Fruit fly (Drosophila melanogaster) whole organism, embryonic: ENCODE measurements around the gene CG6325.

Experiments
- Abd-B ChIP-seq: fragments of 200-800 bp; sonication (Bioruptor generic); optimal IDR thresholded peaks from 2 replicates; lab custom pipeline; 2018; ENCODE audit warnings: missing biosample characterization, mild to moderate bottlenecking, missing genetic modification characterization, moderate library complexity
- CG11085 ChIP-seq: fragments of 200-800 bp; sonication (Bioruptor generic); IDR thresholded peaks from 2 replicates; pipeline ENCODE4 v1.3.6; 2022; ENCODE audit warnings: missing biosample characterization, missing genetic modification characterization
- CG11456 ChIP-seq: fragments of 200-800 bp; sonication (Bioruptor generic); IDR thresholded peaks from 3 replicates; pipeline ENCODE4 v1.3.6; 2022; ENCODE audit warnings: missing biosample characterization, missing genetic modification characterization
- CG14014 ChIP-seq: fragments of 200-800 bp; sonication (Bioruptor generic); IDR thresholded peaks from 2 replicates; pipeline ENCODE4 v1.3.6; 2022; ENCODE audit warnings: missing biosample characterization, missing genetic modification characterization
- CG14667 ChIP-seq: fragments of 200-800 bp; sonication (Bioruptor generic); IDR thresholded peaks from 2 replicates; pipeline ENCODE4 v1.3.6; 2022; ENCODE audit warnings: missing biosample characterization, missing genetic modification characterization
- CG17186 ChIP-seq: fragments of 200-800 bp; sonication (Bioruptor generic); optimal IDR thresholded peaks from 3 replicates; lab custom pipeline; 2017; ENCODE audit warnings: missing biosample characterization, missing genetic modification reagents, missing genetic modification characterization
- CG17359 ChIP-seq: fragments of 200-800 bp; sonication (Bioruptor generic); optimal IDR thresholded peaks from 3 replicates; lab custom pipeline; 2018; ENCODE audit warnings: missing biosample characterization, mild to moderate bottlenecking, missing genetic modification characterization, moderate library complexity
- CG17568 ChIP-seq: fragments of 200-800 bp; sonication (Bioruptor generic); optimal IDR thresholded peaks from 2 replicates; lab custom pipeline; 2018; ENCODE audit warnings: missing biosample characterization, mild to moderate bottlenecking, missing genetic modification characterization, moderate library complexity
- CG3065 ChIP-seq: fragments of 200-800 bp; sonication (Bioruptor generic); optimal IDR thresholded peaks from 2 replicates; lab custom pipeline; 2016; ENCODE audit warnings: missing biosample characterization, missing genetic modification characterization
- CG33213 ChIP-seq: fragments of 200-800 bp; sonication (Bioruptor generic); optimal IDR thresholded peaks from 3 replicates; lab custom pipeline; 2016; ENCODE audit warnings: missing biosample characterization, missing genetic modification characterization
- CG42726 ChIP-seq: fragments of 200-800 bp; sonication (Bioruptor generic); IDR thresholded peaks from 2 replicates; pipeline ENCODE4 v1.3.6; 2022; ENCODE audit warnings: missing biosample characterization, missing genetic modification characterization; ENCODE audit not compliant: partially characterized antibody
- CG4282 ChIP-seq: fragments of 200-800 bp; sonication (Bioruptor generic); optimal IDR thresholded peaks from 2 replicates; lab custom pipeline; 2016; ENCODE audit warnings: missing biosample characterization, missing genetic modification characterization
- CG4424 ChIP-seq: fragments of 200-800 bp; sonication (Bioruptor generic); optimal IDR thresholded peaks from 3 replicates; lab custom pipeline; 2016; ENCODE audit warnings: missing biosample characterization, missing genetic modification characterization
- CG7271 ChIP-seq: fragments of 200-800 bp; sonication (Bioruptor generic); optimal IDR thresholded peaks from 2 replicates; lab custom pipeline; 2018; ENCODE audit warnings: missing biosample characterization, mild to moderate bottlenecking, missing genetic modification characterization, moderate library complexity
- CG7357 ChIP-seq: fragments of 200-800 bp; sonication (Bioruptor generic); IDR thresholded peaks from 3 replicates; pipeline ENCODE4 v1.3.6; 2022; ENCODE audit warnings: missing biosample characterization, missing genetic modification characterization
- CG7745 ChIP-seq: fragments of 200-800 bp; sonication (Bioruptor generic); optimal IDR thresholded peaks from 2 replicates; lab custom pipeline; 2018; ENCODE audit warnings: missing biosample characterization, mild to moderate bottlenecking, missing genetic modification characterization, moderate library complexity
- CG8478 ChIP-seq: fragments of >200 bp; optimal IDR thresholded peaks from 2 replicates; lab custom pipeline; 2018
- D19B ChIP-seq: fragments of 200-800 bp; sonication (Bioruptor generic); optimal IDR thresholded peaks from 2 replicates; lab custom pipeline; 2017; ENCODE audit warnings: missing biosample characterization, mild to moderate bottlenecking, missing genetic modification characterization
- Dek ChIP-seq: fragments of 200-800 bp; sonication (Bioruptor generic); optimal IDR thresholded peaks from 3 replicates; lab custom pipeline; 2019; ENCODE audit warnings: missing biosample characterization, mild to moderate bottlenecking, missing genetic modification characterization, moderate library complexity
- Ets65A ChIP-seq: fragments of 200-800 bp; sonication (Bioruptor generic); peaks from one replicate; lab custom pipeline; 2016; ENCODE audit warnings: missing biosample characterization, missing genetic modification characterization
- H15 ChIP-seq: fragments of 200-800 bp; sonication (Bioruptor generic); IDR thresholded peaks from 3 replicates; pipeline ENCODE4 v1.3.6; 2022; ENCODE audit warnings: missing biosample characterization, missing genetic modification characterization
- HLHmδ ChIP-seq: fragments of 200-800 bp; sonication (Bioruptor generic); optimal IDR thresholded peaks from 2 replicates; lab custom pipeline; 2018; ENCODE audit warnings: missing biosample characterization, mild to moderate bottlenecking, missing genetic modification characterization, moderate library complexity
- Jarid2 ChIP-seq: fragments of 200-800 bp; sonication (Bioruptor generic); optimal IDR thresholded peaks from 3 replicates; lab custom pipeline; 2017; ENCODE audit warnings: mild to moderate bottlenecking, missing biosample characterization, missing genetic modification reagents, missing genetic modification characterization
- Kr ChIP-seq: fragments of 200-800 bp; sonication (Bioruptor generic); optimal IDR thresholded peaks from 2 replicates; lab custom pipeline; 2017; ENCODE audit warnings: missing biosample characterization, mild to moderate bottlenecking, missing genetic modification characterization
- Sox102F ChIP-seq: fragments of 200-800 bp; sonication (Bioruptor generic); optimal IDR thresholded peaks from 2 replicates; lab custom pipeline; 2018; ENCODE audit warnings: missing biosample characterization, mild to moderate bottlenecking, missing genetic modification characterization, moderate library complexity
- Xbp1 ChIP-seq: fragments of 200-800 bp; sonication (Bioruptor generic); optimal IDR thresholded peaks from 3 replicates; lab custom pipeline; 2016; ENCODE audit warnings: missing biosample characterization, mild to moderate bottlenecking, missing genetic modification characterization
- ac ChIP-seq: fragments of 200-800 bp; sonication (Bioruptor generic); optimal IDR thresholded peaks from 3 replicates; lab custom pipeline; 2017; ENCODE audit warnings: missing biosample characterization, mild to moderate bottlenecking, missing genetic modification characterization
- al ChIP-seq: fragments of 200-800 bp; sonication (Bioruptor generic); IDR thresholded peaks from 2 replicates; pipeline ENCODE4 v1.3.6; 2022; ENCODE audit warnings: missing biosample characterization, missing genetic modification characterization
- corto ChIP-seq: fragments of 200-800 bp; sonication (Bioruptor generic); optimal IDR thresholded peaks from 2 replicates; lab custom pipeline; 2016; ENCODE audit warnings: missing biosample characterization, mild to moderate bottlenecking, missing genetic modification characterization, moderate library complexity
- crol ChIP-seq: fragments of 200-800 bp; sonication (Bioruptor generic); IDR thresholded peaks from 2 replicates; pipeline ENCODE4 v1.3.6; 2022; ENCODE audit warnings: missing biosample characterization, missing genetic modification characterization
- dan ChIP-seq: fragments of 200-800 bp; sonication (Bioruptor generic); IDR thresholded peaks from 2 replicates; pipeline ENCODE4 v1.3.6; 2022; ENCODE audit warnings: missing biosample characterization, missing genetic modification characterization
- danr ChIP-seq: fragments of 200-800 bp; sonication (Bioruptor generic); IDR thresholded peaks from 2 replicates; pipeline ENCODE4 v1.3.6; 2022; ENCODE audit warnings: missing biosample characterization, missing genetic modification characterization
- dm ChIP-seq: fragments of 200-800 bp; sonication (Bioruptor generic); optimal IDR thresholded peaks from 3 replicates; lab custom pipeline; 2016; ENCODE audit warnings: missing biosample characterization, missing genetic modification characterization
- dmrt99B ChIP-seq: fragments of 200-800 bp; sonication (Bioruptor generic); optimal IDR thresholded peaks from 2 replicates; lab custom pipeline; 2018; ENCODE audit warnings: missing biosample characterization, mild to moderate bottlenecking, missing genetic modification characterization, moderate library complexity
- en ChIP-seq: fragments of 200-800 bp; sonication (Bioruptor generic); optimal IDR thresholded peaks from 2 replicates; lab custom pipeline; 2016; ENCODE audit warnings: missing biosample characterization, missing genetic modification characterization
- fd96Cb ChIP-seq: fragments of 200-800 bp; sonication (Bioruptor generic); optimal IDR thresholded peaks from 2 replicates; lab custom pipeline; 2018; ENCODE audit warnings: missing biosample characterization, mild to moderate bottlenecking, missing genetic modification characterization, moderate library complexity
- gce ChIP-seq: fragments of 200-800 bp; sonication (Bioruptor generic); IDR thresholded peaks from 3 replicates; pipeline ENCODE4 v1.3.6; 2022; ENCODE audit warnings: missing biosample characterization, missing genetic modification characterization
- grau ChIP-seq: fragments of 200-800 bp; optimal IDR thresholded peaks from 3 replicates; lab custom pipeline; 2019; ENCODE audit warnings: missing biosample characterization, mild to moderate bottlenecking, missing genetic modification characterization, moderate library complexity
- gro ChIP-seq: fragments of 200-800 bp; sonication (Bioruptor generic); optimal IDR thresholded peaks from 2 replicates; lab custom pipeline; 2016; ENCODE audit warnings: missing biosample characterization, missing genetic modification characterization
- hbn ChIP-seq: fragments of 200-800 bp; sonication (Bioruptor generic); IDR thresholded peaks from 2 replicates; pipeline ENCODE4 v1.3.6; 2022; ENCODE audit warnings: missing biosample characterization, missing genetic modification characterization; ENCODE audit not compliant: partially characterized antibody
- lbe ChIP-seq: fragments of 200-800 bp; sonication (Bioruptor generic); optimal IDR thresholded peaks from 2 replicates; lab custom pipeline; 2016; ENCODE audit warnings: missing biosample characterization, mild to moderate bottlenecking, missing genetic modification characterization
- nau ChIP-seq: fragments of 200-800 bp; sonication (Bioruptor generic); optimal IDR thresholded peaks from 3 replicates; lab custom pipeline; 2017; ENCODE audit warnings: missing biosample characterization, mild to moderate bottlenecking, missing genetic modification characterization, missing genetic modification reagents
- onecut ChIP-seq: fragments of 200-800 bp; sonication (Bioruptor generic); IDR thresholded peaks from 2 replicates; pipeline ENCODE4 v1.3.6; 2022; ENCODE audit warnings: missing biosample characterization, missing genetic modification characterization
- p53 ChIP-seq: fragments of 200-800 bp; sonication (Bioruptor generic); optimal IDR thresholded peaks from 2 replicates; lab custom pipeline; 2016; ENCODE audit warnings: missing biosample characterization, missing genetic modification characterization
- pb ChIP-seq: fragments of 200-800 bp; sonication (Bioruptor generic); optimal IDR thresholded peaks from 3 replicates; lab custom pipeline; 2016; ENCODE audit warnings: missing biosample characterization, missing genetic modification characterization
- pho ChIP-seq: fragments of 200-800 bp; sonication (Bioruptor generic); optimal IDR thresholded peaks from 2 replicates; lab custom pipeline; 2016; ENCODE audit warnings: missing biosample characterization, missing genetic modification characterization
- sd ChIP-seq: fragments of 200-800 bp; sonication (Bioruptor generic); optimal IDR thresholded peaks from 3 replicates; lab custom pipeline; 2018; ENCODE audit warnings: missing biosample characterization, mild to moderate bottlenecking, missing genetic modification characterization, moderate library complexity
- ssp ChIP-seq: fragments of 200-800 bp; sonication (Bioruptor generic); IDR thresholded peaks from 2 replicates; pipeline ENCODE4 v1.3.6; 2022; ENCODE audit warnings: missing biosample characterization, missing genetic modification characterization
- tap ChIP-seq: fragments of 200-800 bp; optimal IDR thresholded peaks from 3 replicates; lab custom pipeline; 2019; ENCODE audit warnings: missing biosample characterization, mild to moderate bottlenecking, missing genetic modification characterization, moderate library complexity
- twi ChIP-seq: fragments of 200-800 bp; optimal IDR thresholded peaks from 2 replicates; lab custom pipeline; 2019; ENCODE audit warnings: missing biosample characterization, mild to moderate bottlenecking, missing genetic modification characterization, moderate library complexity

The CG6325 gene

dm6 chr3R:10356563-10357363 is 50.3 kb downstream of the CG6325 start (continued):
- TF ChIP-seq CG4424 (GFP tag; lab: Kevin White, UChicago), result peak; percentile 85
- TF ChIP-seq dmrt99B (tag; lab: Kevin White, UChicago), result peak; percentile 85
- no peak for TF ChIP-seq CG11456
- peak; percentile 85 for TF ChIP-seq Sox102F (GFP tag; lab: Kevin White, UChicago)
- peak; percentile 80 for TF ChIP-seq CG17359 (tag; lab: Kevin White, UChicago)
- TF ChIP-seq Xbp1 (GFP tag; lab: Kevin White, UChicago), result peak; percentile 75
- TF ChIP-seq lbe (GFP tag; lab: Kevin White, UChicago), result peak; percentile 82
- peak; percentile 29 for TF ChIP-seq Abd-B (GFP tag; lab: Kevin White, UChicago)
- peak; percentile 67 for TF ChIP-seq CG33213
- no peak for TF ChIP-seq Kr (GFP tag; lab: Kevin White, UChicago)
- TF ChIP-seq CG17186 (GFP tag; lab: Kevin White, UChicago), result no peak
- peak; percentile 65; the same call in 1 of the 3 replicates for TF ChIP-seq CG7357 (GFP tag; lab: Robert Waterston, UW)
- peak; percentile 19 for TF ChIP-seq CG3065 (GFP tag; lab: Kevin White, UChicago)
- peak; percentile 51 for TF ChIP-seq gro (GFP tag; lab: Kevin White, UChicago)
- no peak for TF ChIP-seq al
- TF ChIP-seq en (GFP tag; lab: Kevin White, UChicago), result peak; percentile 70
- no peak for TF ChIP-seq danr (GFP tag; lab: Robert Waterston, UW)
- TF ChIP-seq CG7271 (tag; lab: Kevin White, UChicago), result peak; percentile 83
- peak; percentile 15 for TF ChIP-seq Jarid2
- TF ChIP-seq pb (GFP tag; lab: Kevin White, UChicago), result peak; percentile 66
- TF ChIP-seq CG4282 (GFP tag; lab: Kevin White, UChicago), result peak; percentile 64
- peak; percentile 84 for TF ChIP-seq fd96Cb (tag; lab: Kevin White, UChicago)
- TF ChIP-seq grau (tag; lab: Kevin White, UChicago), result peak; percentile 84
- TF ChIP-seq crol, result no peak
- no peak for TF ChIP-seq CG42726 (GFP tag; lab: Robert Waterston, UW)
- no peak for TF ChIP-seq CG14014
- peak; percentile 83 for TF ChIP-seq tap
- TF ChIP-seq ssp (GFP tag; lab: Robert Waterston, UW), result no peak
- peak; percentile 64 for TF ChIP-seq dm (GFP tag; lab: Kevin White, UChicago)
- TF ChIP-seq Ets65A (GFP tag; lab: Kevin White, UChicago), result peak; percentile 74
- no peak for TF ChIP-seq hbn (GFP tag; lab: Robert Waterston, UW)
- TF ChIP-seq corto (GFP tag; lab: Kevin White, UChicago), result peak; percentile 61
- TF ChIP-seq CG11085 (GFP tag; lab: Robert Waterston, UW), result no peak
- TF ChIP-seq nau (GFP tag; lab: Kevin White, UChicago), result no peak
- TF ChIP-seq p53 (GFP tag; lab: Kevin White, UChicago), result peak; percentile 66
- TF ChIP-seq gce (GFP tag; lab: Robert Waterston, UW), result no peak
- peak; percentile 35 for TF ChIP-seq sd (tag; lab: Kevin White, UChicago)
- no peak for TF ChIP-seq CG8478 (lab: Kevin White, UChicago)
- no peak for TF ChIP-seq dan (GFP tag; lab: Robert Waterston, UW)
- TF ChIP-seq Dek, result peak; percentile 84
- no peak for TF ChIP-seq CG7745
- TF ChIP-seq ac (GFP tag; lab: Kevin White, UChicago), result peak; percentile 48
- TF ChIP-seq twi (tag; lab: Kevin White, UChicago), result peak; percentile 39
- peak; percentile 61 for TF ChIP-seq D19B (GFP tag; lab: Kevin White, UChicago)
- no peak for TF ChIP-seq H15 (GFP tag; lab: Robert Waterston, UW)
- no peak for TF ChIP-seq CG17568 (GFP tag; lab: Kevin White, UChicago)
- no peak for TF ChIP-seq CG14667 (GFP tag; lab: Robert Waterston, UW)
- peak; percentile 78 for TF ChIP-seq pho
- TF ChIP-seq onecut (GFP tag; lab: Robert Waterston, UW), result peak; percentile 69
- TF ChIP-seq HLHmδ (GFP tag; lab: Kevin White, UChicago), result no peak
